Worm (Caenorhabditis elegans) whole organism, L4/young adult: ENCODE data around the gene trpa-1.

Experiments
- W03F9.2 ChIP-seq: fragments of 150-350 bp; optimal IDR thresholded peaks from 2 replicates; lab custom pipeline; 2014; ENCODE audit warnings: missing biosample characterization, missing genetic modification characterization
- dao-5 ChIP-seq: sonication (generic microtip); optimal IDR thresholded peaks from 2 replicates; lab custom pipeline; 2016; ENCODE audit warnings: missing genotype, missing genetic modification characterization, moderate library complexity, missing compliant biosample characterization

DNA sequence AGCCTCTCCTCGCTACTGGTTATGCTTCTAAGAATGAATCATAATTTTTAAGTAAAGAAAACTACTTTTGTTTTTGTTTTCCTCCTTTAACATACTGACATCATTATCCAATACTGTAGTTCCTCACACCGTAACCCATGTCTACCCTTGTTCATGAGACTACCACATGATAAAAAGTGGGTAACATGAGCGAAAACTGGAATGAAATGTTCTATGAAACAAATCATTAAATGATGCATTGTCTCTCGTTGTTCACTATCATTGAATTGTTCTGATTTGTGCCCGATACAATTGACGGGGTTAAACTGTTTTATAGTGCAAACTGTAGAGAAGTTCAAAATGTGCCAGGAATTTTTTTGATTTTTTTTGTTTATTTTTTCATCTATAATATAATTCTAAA lies 33.4 kb downstream of the trpa-1 start:
- TF ChIP-seq dao-5, result no peak
- TF ChIP-seq W03F9.2, result no peak
